Fruit fly (Drosophila melanogaster) whole organism, embryonic: ENCODE data around the gene Kr-h2.

Experiments used
- Fer2 ChIP-seq: fragments of 200-800 bp; sonication (Bioruptor generic); optimal IDR thresholded peaks from 2 replicates; lab custom pipeline; 2018; ENCODE audit warnings: missing biosample characterization, mild to moderate bottlenecking, missing genetic modification characterization, moderate library complexity
- corto ChIP-seq: fragments of 200-800 bp; sonication (Bioruptor generic); optimal IDR thresholded peaks from 2 replicates; lab custom pipeline; 2016; ENCODE audit warnings: missing biosample characterization, mild to moderate bottlenecking, missing genetic modification characterization, moderate library complexity
- lola ChIP-seq, 3 experiments: fragments of >200 bp in 2 of 3; fragments of 200-800 bp in 1 of 3; sonication (Bioruptor generic) in 1 of 3; optimal IDR thresholded peaks; 2 replicates each; lab custom pipeline; 2017 to 2019; ENCODE audit warnings: missing biosample characterization in 3 of 3, missing genetic modification characterization in 3 of 3, mild to moderate bottlenecking in 1 of 3, moderate library complexity in 1 of 3

DNA sequence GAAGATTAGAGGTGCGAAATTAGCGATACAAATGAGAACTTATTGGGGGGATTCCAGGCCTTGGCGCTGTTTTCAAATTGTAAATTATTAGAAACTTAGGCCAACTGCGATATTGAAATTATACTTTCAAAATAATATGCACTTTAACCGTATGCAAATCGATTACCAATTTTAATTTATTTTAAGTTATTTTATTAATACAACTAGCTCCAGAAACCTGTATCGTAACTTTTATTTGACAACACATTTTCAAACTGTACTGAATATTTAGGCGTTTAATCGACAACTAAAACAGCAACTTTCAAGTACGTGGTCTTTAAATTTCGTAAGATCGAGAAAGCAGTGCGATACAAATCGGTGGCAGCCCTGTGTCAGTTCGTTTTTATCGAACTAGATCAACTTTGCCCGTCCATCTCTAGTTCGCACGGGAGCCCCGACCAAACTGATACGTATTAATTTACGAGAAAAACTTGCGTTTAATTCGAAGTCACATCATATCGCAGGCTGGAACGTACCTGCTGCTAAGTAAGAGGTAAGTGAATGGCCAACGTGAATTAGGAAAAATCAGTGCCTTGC lies at the start of gene Kr-h2, which contains the start of gene CG9154:
- TF ChIP-seq Fer2 (tag; lab: Kevin White, UChicago) (peak; percentile 37), lola (GFP tag; optimal IDR thresholded peaks at IDR 0.05; lab: Kevin White, UChicago) (peak in 1 of 3 experiments; percentile 25), corto (GFP tag; lab: Kevin White, UChicago) (no peak)
